Fruit fly (Drosophila melanogaster) whole organism: ENCODE data around the gene Txl.

Experiments
- CG8478 ChIP-seq: fragments of >200 bp; optimal IDR thresholded peaks from 2 replicates; lab custom pipeline; 2018; ENCODE audit warnings: inconsistent platforms
- pan ChIP-seq: fragments of >200 bp; optimal IDR thresholded peaks from 2 replicates; lab custom pipeline; 2017
- psq ChIP-seq: fragments of >200 bp; optimal IDR thresholded peaks from 2 replicates; lab custom pipeline; 2017
- usp ChIP-seq: fragments of >200 bp; optimal IDR thresholded peaks from 2 replicates; lab custom pipeline; 2017; ENCODE audit warnings: missing biosample characterization, missing genetic modification characterization, mixed read lengths

dm6 chr3L:5785237-5786062 is 19.8 kb downstream of the Txl start:
- TF ChIP-seq psq (no peak), usp (GFP tag; lab: Kevin White, UChicago) (no peak), pan (lab: Kevin White, UChicago) (no peak), CG8478 (lab: Kevin White, UChicago) (no peak)
